Fruit fly (Drosophila melanogaster) S2 (cell line): ENCODE results near the gene Hmbs.

ENCODE experiments used
- CG8478 ChIP-seq: fragments of >200 bp; optimal IDR thresholded peaks from 2 replicates; lab custom pipeline; 2018
- CTCF ChIP-seq, 2 experiments: fragments of >200 bp; optimal IDR thresholded peaks; 2 replicates each; lab custom pipeline; 2018

DNA sequence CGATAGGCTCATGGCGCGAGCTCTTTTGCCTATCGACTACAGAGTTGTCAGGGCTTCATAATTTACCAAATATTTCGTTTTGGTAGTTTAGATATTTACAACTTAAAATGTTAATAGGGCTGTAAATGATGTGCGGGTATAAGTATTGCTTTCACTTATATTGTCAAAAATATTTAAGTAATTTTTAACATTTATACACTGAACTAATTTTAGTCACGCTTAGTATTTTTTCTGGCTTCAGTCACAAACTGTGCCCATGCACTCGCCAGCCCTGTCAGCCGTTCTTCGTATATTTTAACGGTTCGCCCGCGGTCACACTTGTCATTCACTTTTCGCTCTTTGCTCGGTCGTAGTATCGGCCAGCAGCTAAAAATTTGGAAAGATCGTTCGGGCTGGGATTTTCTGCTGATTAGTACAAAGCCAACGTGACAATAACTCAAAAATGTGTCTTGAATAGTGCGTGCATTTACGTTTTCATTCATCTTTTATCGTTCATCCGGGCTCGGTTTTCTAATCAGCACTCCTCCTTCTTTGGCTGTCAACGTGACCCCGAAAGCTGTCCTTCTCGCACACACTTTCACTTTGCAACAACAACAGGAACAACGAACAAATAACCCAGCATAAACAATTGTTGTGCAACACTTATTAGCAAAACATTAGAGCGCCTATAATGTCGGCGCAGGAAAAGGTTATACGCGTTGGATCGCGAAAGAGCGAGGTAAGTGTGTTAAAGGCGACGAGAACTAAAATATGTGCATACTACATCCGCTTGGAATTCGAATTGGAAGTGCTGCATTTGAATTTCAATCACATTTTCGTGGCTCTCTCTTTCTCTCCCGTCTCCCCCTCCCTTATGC, at the start of gene Hmbs, which contains the start of gene CG2211:
- TF ChIP-seq CG8478 (lab: Kevin White, UChicago), result no peak
- TF ChIP-seq CTCF (optimal IDR thresholded peaks at IDR 0.05; lab: Kevin White, UChicago), result peak in 1 of 2 experiments; percentile 10
